Worm (Caenorhabditis elegans) whole organism, L4 larva: ENCODE data around the gene W06B4.1.

Experiments
- F10B5.3 ChIP-seq: sonication (generic microtip); optimal IDR thresholded peaks from 2 replicates; lab custom pipeline; 2016; ENCODE audit warnings: mild to moderate bottlenecking, missing genetic modification characterization, missing compliant biosample characterization
- F26F4.8 ChIP-seq: fragments of 200-800 bp; sonication (Bioruptor generic); conservative IDR thresholded peaks from 2 replicates; pipeline ENCODE4 v1.3.6; 2022; ENCODE audit warnings: missing genetic modification characterization, missing compliant biosample characterization
- F44E2.7 ChIP-seq: fragments of 200-800 bp; sonication (Bioruptor generic); IDR thresholded peaks from 2 replicates; pipeline ENCODE4 v2.1.2; 2022; ENCODE audit warnings: missing genetic modification characterization, missing compliant biosample characterization
- T26A8.4 ChIP-seq: fragments of 200-800 bp; sonication (Bioruptor generic); IDR thresholded peaks from 2 replicates; pipeline ENCODE4 v1.3.6; 2022; ENCODE audit warnings: missing genetic modification characterization, missing compliant biosample characterization
- Y5F2A.4 ChIP-seq: fragments of 200-800 bp; sonication (Bioruptor generic); optimal IDR thresholded peaks from 2 replicates; lab custom pipeline; 2018; ENCODE audit warnings: mild to moderate bottlenecking, missing genetic modification characterization, missing compliant biosample characterization
- ZK546.5 ChIP-seq, 2 experiments: sonication (generic microtip); optimal IDR thresholded peaks; 2 replicates each; lab custom pipeline; 2017; ENCODE audit warnings: missing biosample characterization in 2 of 2, missing genetic modification characterization in 2 of 2
- aha-1 ChIP-seq: fragments of 150-350 bp; peaks from one replicate; lab custom pipeline; 2014; ENCODE audit warnings: missing biosample characterization, missing genetic modification characterization
- ceh-32 ChIP-seq: sonication (generic microtip); optimal IDR thresholded peaks from 2 replicates; lab custom pipeline; 2016; ENCODE audit warnings: mild to moderate bottlenecking, missing genetic modification characterization, missing compliant biosample characterization; ENCODE audit not compliant: poor library complexity
- ceh-44 ChIP-seq: fragments of 200-800 bp; sonication (Bioruptor generic); IDR thresholded peaks from 2 replicates; pipeline ENCODE4 v1.3.6; 2022; ENCODE audit warnings: missing genetic modification reagents, missing genetic modification characterization, missing compliant biosample characterization
- ceh-82 ChIP-seq: sonication (generic microtip); optimal IDR thresholded peaks from 2 replicates; lab custom pipeline; 2017; ENCODE audit warnings: missing biosample characterization, missing genetic modification characterization
- ctbp-1 ChIP-seq: fragments of 200-800 bp; sonication (Bioruptor generic); IDR thresholded peaks from 2 replicates; pipeline ENCODE4 v1.3.6; 2022; ENCODE audit warnings: missing genetic modification reagents, missing genetic modification characterization, missing compliant biosample characterization
- daf-12 ChIP-seq: fragments of 150-350 bp; optimal IDR thresholded peaks from 2 replicates; lab custom pipeline; 2014; ENCODE audit warnings: missing biosample characterization, missing genetic modification reagents, missing genetic modification characterization
- dmd-9 ChIP-seq: fragments of 200-800 bp; sonication (Bioruptor generic); IDR thresholded peaks from 2 replicates; pipeline ENCODE4 v1.3.6; 2022; ENCODE audit warnings: missing genetic modification reagents, missing genetic modification characterization, missing compliant biosample characterization
- dve-1 ChIP-seq: sonication (generic microtip); optimal IDR thresholded peaks from 2 replicates; lab custom pipeline; 2017; ENCODE audit warnings: antibody characterized with exemption, mild to moderate bottlenecking, missing genetic modification characterization, missing compliant biosample characterization; ENCODE audit not compliant: insufficient read depth
- egl-43 ChIP-seq: fragments of 200-800 bp; sonication (Bioruptor generic); IDR thresholded peaks from 2 replicates; pipeline ENCODE4 v1.3.6; 2022; ENCODE audit warnings: missing genetic modification reagents, missing genetic modification characterization, missing compliant biosample characterization
- fkh-10 ChIP-seq: fragments of 150-350 bp; optimal IDR thresholded peaks from 2 replicates; lab custom pipeline; 2014; ENCODE audit warnings: missing biosample characterization, missing genetic modification reagents, missing genetic modification characterization
- fos-1 ChIP-seq: fragments of 150-350 bp; optimal IDR thresholded peaks from 2 replicates; lab custom pipeline; 2014; ENCODE audit warnings: missing biosample characterization, missing genetic modification characterization
- hlh-11 ChIP-seq: fragments of 200-800 bp; sonication (Bioruptor generic); optimal IDR thresholded peaks from 2 replicates; lab custom pipeline; 2018; ENCODE audit warnings: mild to moderate bottlenecking, missing genetic modification characterization, missing compliant biosample characterization
- hlh-30 ChIP-seq: sonication (generic microtip); optimal IDR thresholded peaks from 2 replicates; lab custom pipeline; 2017; ENCODE audit warnings: antibody characterized with exemption, mild to moderate bottlenecking, missing genetic modification characterization, missing compliant biosample characterization; ENCODE audit not compliant: insufficient read depth
- hmg-1.1 ChIP-seq: fragments of 200-800 bp; sonication (Bioruptor generic); IDR thresholded peaks from 2 replicates; pipeline ENCODE4 v1.3.6; 2022; ENCODE audit warnings: missing genetic modification reagents, missing genetic modification characterization, missing compliant biosample characterization
- lim-7 ChIP-seq: fragments of 200-800 bp; sonication (Bioruptor generic); IDR thresholded peaks from 2 replicates; pipeline ENCODE4 v1.3.6; 2022; ENCODE audit warnings: missing genetic modification characterization, missing compliant biosample characterization
- lin-13 ChIP-seq: fragments of 150-350 bp; optimal IDR thresholded peaks from 2 replicates; lab custom pipeline; 2014; ENCODE audit warnings: missing biosample characterization, missing genetic modification reagents, missing genetic modification characterization
- lin-38 ChIP-seq: fragments of 200-800 bp; sonication (Bioruptor generic); IDR thresholded peaks from 2 replicates; pipeline ENCODE4 v1.3.6; 2022; ENCODE audit warnings: missing genetic modification reagents, missing genetic modification characterization, missing compliant biosample characterization
- lin-39 ChIP-seq: fragments of 150-350 bp; optimal IDR thresholded peaks from 2 replicates; lab custom pipeline; 2014; ENCODE audit warnings: missing biosample characterization, missing genetic modification reagents, missing genetic modification characterization
- lsy-2 ChIP-seq, 2 experiments: fragments of 150-350 bp in 1 of 2; sonication (generic microtip) in 1 of 2; optimal IDR thresholded peaks; 2 replicates each; lab custom pipeline; 2014 to 2017; ENCODE audit warnings: missing biosample characterization in 2 of 2, missing genetic modification characterization in 2 of 2
- madf-5 ChIP-seq, 2 experiments: fragments of 200-800 bp; sonication (Bioruptor generic); IDR thresholded peaks; 2 replicates each; pipeline ENCODE4 v1.3.6; 2022; ENCODE audit warnings: missing compliant biosample characterization in 2 of 2, missing genetic modification characterization in 2 of 2
- mdl-1 ChIP-seq, 2 experiments: fragments of 150-350 bp in 1 of 2; sonication (generic microtip) in 1 of 2; optimal IDR thresholded peaks; 2 replicates each; lab custom pipeline; 2014 to 2017; ENCODE audit warnings: missing biosample characterization in 2 of 2, missing genetic modification characterization in 2 of 2
- mep-1 ChIP-seq: fragments of 150-350 bp; sonication (generic microtip); optimal IDR thresholded peaks from 3 replicates; lab custom pipeline; 2014; ENCODE audit warnings: missing biosample characterization, missing genetic modification characterization
- mxl-2 ChIP-seq: fragments of 200-800 bp; sonication (Bioruptor generic); conservative IDR thresholded peaks from 2 replicates; pipeline ENCODE4 v1.3.6; 2022; ENCODE audit warnings: missing genetic modification reagents, missing genetic modification characterization, missing compliant biosample characterization
- nhr-41 ChIP-seq: fragments of 200-800 bp; sonication (Bioruptor generic); IDR thresholded peaks from 2 replicates; pipeline ENCODE4 v1.3.6; 2022; ENCODE audit warnings: missing genetic modification reagents, missing genetic modification characterization, missing compliant biosample characterization
- nhr-42 ChIP-seq: fragments of 200-800 bp; sonication (Bioruptor generic); IDR thresholded peaks from 2 replicates; pipeline ENCODE4 v1.3.6; 2022; ENCODE audit warnings: missing genetic modification characterization, missing compliant biosample characterization
- pha-4 ChIP-seq, 2 experiments: fragments of 150-350 bp in 1 of 2; fragments of 200-800 bp in 1 of 2; sonication (Bioruptor generic) in 1 of 2; IDR thresholded peaks in 1 of 2; optimal IDR thresholded peaks in 1 of 2; 2 replicates each; pipeline versions ENCODE4 v1.3.6 to Lab custom; 2014 to 2022; ENCODE audit warnings: missing genetic modification characterization in 2 of 2, missing genetic modification reagents in 2 of 2, missing biosample characterization in 1 of 2, missing compliant biosample characterization in 1 of 2
- rbr-2 ChIP-seq: sonication (generic microtip); optimal IDR thresholded peaks from 2 replicates; lab custom pipeline; 2016; ENCODE audit warnings: missing genotype, missing genetic modification characterization, missing compliant biosample characterization
- set-16 ChIP-seq: fragments of 200-800 bp; sonication (Bioruptor generic); IDR thresholded peaks from 2 replicates; pipeline ENCODE4 v1.3.6; 2022; ENCODE audit warnings: missing genetic modification reagents, missing genetic modification characterization, missing compliant biosample characterization
- snpc-4 ChIP-seq: fragments of 150-350 bp; optimal IDR thresholded peaks from 2 replicates; lab custom pipeline; 2014; ENCODE audit warnings: missing biosample characterization, missing genetic modification characterization
- unc-130 ChIP-seq: sonication (generic microtip); optimal IDR thresholded peaks from 2 replicates; lab custom pipeline; 2016; ENCODE audit warnings: missing genetic modification reagents, missing genetic modification characterization, missing compliant biosample characterization
- unc-62 ChIP-seq, 3 experiments: fragments of 150-350 bp in 1 of 3; sonication (generic microtip); optimal IDR thresholded peaks in 2 of 3; peaks in 1 of 3; 1 replicate in 1 of 3; 2 replicates in 2 of 3; lab custom pipeline; 2014 to 2017; ENCODE audit warnings: missing biosample characterization in 3 of 3, missing genetic modification characterization in 3 of 3, missing genetic modification reagents in 3 of 3, missing genotype in 1 of 3
- ztf-11 ChIP-seq: fragments of 150-350 bp; optimal IDR thresholded peaks from 2 replicates; lab custom pipeline; 2014; ENCODE audit warnings: missing biosample characterization, missing genetic modification characterization
- ztf-7 ChIP-seq: fragments of 150-350 bp; optimal IDR thresholded peaks from 2 replicates; lab custom pipeline; 2014; ENCODE audit warnings: missing biosample characterization, missing genetic modification characterization

The W06B4.1 gene

ce11 chrII:4454823-4455222 is 16.6 kb upstream of the W06B4.1 start:
- no peak for TF ChIP-seq unc-130
- TF ChIP-seq fos-1 (tag; lab: Kevin White, UChicago): no peak
- TF ChIP-seq lin-13 (GFP tag; lab: Kevin White, UChicago): no peak
- TF ChIP-seq T26A8.4 (GFP tag; lab: Robert Waterston, UW): no peak
- TF ChIP-seq madf-5 (GFP tag; IDR thresholded peaks at IDR 0.05; lab: Robert Waterston, UW): no peak
- no peak for TF ChIP-seq snpc-4 (tag; lab: Kevin White, UChicago)
- no peak for TF ChIP-seq F44E2.7
- TF ChIP-seq egl-43 (GFP tag; lab: Robert Waterston, UW): no peak
- TF ChIP-seq mxl-2 (GFP tag; lab: Robert Waterston, UW): no peak
- TF ChIP-seq pha-4 (GFP tag; IDR thresholded peaks at IDR 0.05; lab: Robert Waterston, UW): no peak
- no peak for TF ChIP-seq pha-4 (tag; optimal IDR thresholded peaks at IDR 0.05; lab: Kevin White, UChicago)
- no peak for TF ChIP-seq F10B5.3 (tag; lab: Kevin White, UChicago)
- TF ChIP-seq lim-7: no peak
- no peak for TF ChIP-seq ztf-11
- TF ChIP-seq ceh-82 (tag; lab: Kevin White, UChicago): no peak
- no peak for TF ChIP-seq dmd-9
- no peak for TF ChIP-seq ctbp-1 (GFP tag; lab: Robert Waterston, UW)
- TF ChIP-seq nhr-41 (GFP tag; lab: Robert Waterston, UW): no peak
- TF ChIP-seq, all 104 proteins: peak for 0

DNA sequence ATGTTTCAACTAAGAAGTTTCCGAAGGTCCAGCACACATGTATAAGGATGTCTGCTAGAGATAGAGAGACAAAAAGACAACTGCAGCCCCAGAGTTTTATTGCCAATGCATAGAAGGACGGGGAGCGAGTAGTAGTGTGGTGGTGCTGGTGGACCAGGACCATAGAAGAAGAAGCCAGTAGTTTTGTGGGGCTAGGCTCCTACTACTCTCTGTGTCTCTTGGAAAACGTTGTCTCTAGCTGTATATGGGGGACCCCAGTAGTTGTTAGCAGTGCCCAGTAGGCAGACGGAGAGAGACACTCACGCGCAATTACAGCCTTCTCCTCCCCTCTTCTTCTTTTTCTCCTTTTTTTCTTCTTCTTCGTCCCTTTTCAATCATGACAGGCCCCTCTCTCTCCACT is 15.4 kb upstream of the W06B4.1 start:
- TF ChIP-seq mdl-1 (tag; optimal IDR thresholded peaks at IDR 0.05; lab: Kevin White, UChicago): peak in 1 of 2 experiments; percentile 10
- TF ChIP-seq mep-1: peak; percentile 21
- peak; percentile 25 for TF ChIP-seq hlh-30 (tag; lab: Kevin White, UChicago)
- TF ChIP-seq lin-39 (tag; lab: Kevin White, UChicago): no peak
- TF ChIP-seq Y5F2A.4 (GFP tag; lab: Kevin White, UChicago): no peak
- peak; percentile 86 for TF ChIP-seq hmg-1.1 (GFP tag; lab: Robert Waterston, UW)
- TF ChIP-seq lin-13 (GFP tag; lab: Kevin White, UChicago): no peak
- TF ChIP-seq rbr-2 (tag; lab: Kevin White, UChicago): peak; percentile 56
- no peak for TF ChIP-seq ceh-32 (tag; lab: Kevin White, UChicago)
- TF ChIP-seq lim-7: no peak
- TF ChIP-seq T26A8.4 (GFP tag; lab: Robert Waterston, UW): no peak
- no peak for TF ChIP-seq dve-1
- TF ChIP-seq lin-38 (GFP tag; lab: Robert Waterston, UW): 0 out of 2 replicates have a peak, but pooled peaks have one; percentile 28
- peak in 1 of 2 experiments; percentile 32 for TF ChIP-seq unc-62 (GFP tag; optimal IDR thresholded peaks at IDR 0.05 in 1 of 2; lab: Kevin White, UChicago)
- TF ChIP-seq unc-62 (tag; optimal IDR thresholded peaks at IDR 0.05; lab: Kevin White, UChicago): no peak
- peak; percentile 17 to 49 for TF ChIP-seq lsy-2 (tag; optimal IDR thresholded peaks at IDR 0.05; lab: Kevin White, UChicago)
- TF ChIP-seq nhr-42 (GFP tag; lab: Robert Waterston, UW): no peak
- TF ChIP-seq daf-12 (tag; lab: Kevin White, UChicago): no peak
- TF ChIP-seq ztf-7 (tag; lab: Kevin White, UChicago): no peak
- no peak for TF ChIP-seq ceh-44 (GFP tag; lab: Robert Waterston, UW)
- peak; percentile 84 for TF ChIP-seq aha-1
- TF ChIP-seq pha-4 (GFP tag; IDR thresholded peaks at IDR 0.05; lab: Robert Waterston, UW): no peak; the same call in 1 of the 2 replicates
- no peak for TF ChIP-seq pha-4 (tag; optimal IDR thresholded peaks at IDR 0.05; lab: Kevin White, UChicago)
- TF ChIP-seq ZK546.5 (tag; optimal IDR thresholded peaks at IDR 0.05; lab: Kevin White, UChicago): no peak
- peak; percentile 52; the same call in 1 of the 2 replicates for TF ChIP-seq set-16 (GFP tag; lab: Robert Waterston, UW)
- no peak for TF ChIP-seq F26F4.8 (GFP tag; lab: Robert Waterston, UW)
- peak; percentile 11 for TF ChIP-seq hlh-11 (tag; lab: Kevin White, UChicago)
- peak; percentile 72 for TF ChIP-seq fkh-10 (GFP tag; lab: Kevin White, UChicago)
- 0 out of 2 replicates have a peak, but pooled peaks have one; percentile 21 for TF ChIP-seq ctbp-1 (GFP tag; lab: Robert Waterston, UW)
- TF ChIP-seq, all 104 proteins: peak for 13
